Worm (Caenorhabditis elegans): ENCODE measurements around the gene F28G4.2.

F28G4.2 gene

ce11 chrV:16237223-16237622 lies 44.9 kb downstream of the F28G4.2 start, which contains the start of gene F21H7.5:
TSS of gene F21H7.5 (plus strand) at chrV:16237523.
- TF ChIP-seq nhr-12 (tag; optimal IDR thresholded peaks at IDR 0.05) = no peak
- no peak for TF ChIP-seq egl-5 (tag; optimal IDR thresholded peaks at IDR 0.05)
- no peak for TF ChIP-seq nhr-76 (tag; optimal IDR thresholded peaks at IDR 0.05)
- TF ChIP-seq aly-2 (tag; optimal IDR thresholded peaks at IDR 0.05) = no peak
- TF ChIP-seq ceh-28 (tag; optimal IDR thresholded peaks at IDR 0.05) = no peak
- no peak for TF ChIP-seq fkh-2 (tag; optimal IDR thresholded peaks at IDR 0.05)
- TF ChIP-seq nhr-23 (tag; optimal IDR thresholded peaks at IDR 0.05) = no peak
- no peak for TF ChIP-seq ztf-11 (tag; optimal IDR thresholded peaks at IDR 0.05)
- TF ChIP-seq nhr-237 (tag; optimal IDR thresholded peaks at IDR 0.05) = no peak
- no peak for TF ChIP-seq lin-15B (tag; optimal IDR thresholded peaks at IDR 0.05)
- TF ChIP-seq zag-1 (tag; optimal IDR thresholded peaks at IDR 0.05) = no peak
- TF ChIP-seq elt-3 (tag; optimal IDR thresholded peaks at IDR 0.05) = no peak
- no peak for TF ChIP-seq lin-39 (tag; optimal IDR thresholded peaks at IDR 0.05)
- no peak for TF ChIP-seq ceh-82 (tag; optimal IDR thresholded peaks at IDR 0.05)
- no peak for TF ChIP-seq daf-12 (tag; optimal IDR thresholded peaks at IDR 0.05)

ce11 chrV:16235647-16236046 lies 46.5 kb downstream of the F28G4.2 start, which contains the start of gene srh-98:
TSS of gene srh-98 (minus strand) at chrV:16235747.
- no peak for TF ChIP-seq ama-1 (optimal IDR thresholded peaks at IDR 0.05)
- no peak for TF ChIP-seq pqm-1 (tag; optimal IDR thresholded peaks at IDR 0.05)
- TF ChIP-seq elt-2 (tag; optimal IDR thresholded peaks at IDR 0.05) = no peak
- TF ChIP-seq nhr-25 (tag; optimal IDR thresholded peaks at IDR 0.05) = no peak
- no peak for TF ChIP-seq ztf-4 (tag; optimal IDR thresholded peaks at IDR 0.05)
- no peak for TF ChIP-seq eor-1 (tag; optimal IDR thresholded peaks at IDR 0.05)
- TF ChIP-seq mml-1 (tag; optimal IDR thresholded peaks at IDR 0.05) = no peak
- TF ChIP-seq ceh-82 (tag; optimal IDR thresholded peaks at IDR 0.05) = no peak
- no peak for TF ChIP-seq nhr-237 (tag; optimal IDR thresholded peaks at IDR 0.05)
- no peak for TF ChIP-seq ZK546.5 (tag; optimal IDR thresholded peaks at IDR 0.05)
- TF ChIP-seq snpc-4 (tag; optimal IDR thresholded peaks at IDR 0.05) = no peak
- no peak for TF ChIP-seq mdl-1 (tag; optimal IDR thresholded peaks at IDR 0.05)
- no peak for TF ChIP-seq lin-15B (tag; optimal IDR thresholded peaks at IDR 0.05)
- no peak for TF ChIP-seq elt-1 (tag; optimal IDR thresholded peaks at IDR 0.05)

- TF ChIP-seq nhr-28 (tag; optimal IDR thresholded peaks at IDR 0.05) (no peak), mml-1 (tag; optimal IDR thresholded peaks at IDR 0.05) (no peak), ama-1 (optimal IDR thresholded peaks at IDR 0.05) (no peak), sea-2 (GFP tag; optimal IDR thresholded peaks at IDR 0.05) (no peak), unc-39 (tag; optimal IDR thresholded peaks at IDR 0.05) (no peak), unc-62 (GFP tag; optimal IDR thresholded peaks at IDR 0.05) (no peak), ceh-28 (tag; optimal IDR thresholded peaks at IDR 0.05) (no peak), jun-1 (tag; optimal IDR thresholded peaks at IDR 0.05) (no peak), nhr-67 (tag; optimal IDR thresholded peaks at IDR 0.05) (no peak), daf-12 (tag; optimal IDR thresholded peaks at IDR 0.05) (no peak), nhr-12 (tag; optimal IDR thresholded peaks at IDR 0.05) (no peak), ceh-82 (tag; optimal IDR thresholded peaks at IDR 0.05) (no peak), ceh-16 (tag; optimal IDR thresholded peaks at IDR 0.05) (no peak), skn-1 (tag; optimal IDR thresholded peaks at IDR 0.05) (no peak), R02D3.7 (tag; optimal IDR thresholded peaks at IDR 0.05) (no peak), snpc-4 (tag; optimal IDR thresholded peaks at IDR 0.05) (no peak), nfya-1 (tag; optimal IDR thresholded peaks at IDR 0.05; ENCODE audit: insufficient read depth) (no peak), pha-4 (tag; optimal IDR thresholded peaks at IDR 0.05) (no peak), nhr-23 (tag; optimal IDR thresholded peaks at IDR 0.05) (no peak)
These were observed 47.0 kb downstream of the F28G4.2 start, which contains the start of gene F21H7.3 for ce11 chrV:16235135-16235534. TSS of gene F21H7.3 (minus strand) at chrV:16235235.

ce11 chrV:16233624-16234023 lies 48.5 kb downstream of the F28G4.2 start, which contains the start of gene clec-233:
TSS of gene clec-233 (plus strand) at chrV:16233924.
- TF ChIP-seq nhr-23 (tag; optimal IDR thresholded peaks at IDR 0.05) = no peak
- TF ChIP-seq egl-27 (tag; optimal IDR thresholded peaks at IDR 0.05) = no peak
- no peak for TF ChIP-seq nhr-237 (tag; optimal IDR thresholded peaks at IDR 0.05)
- no peak for TF ChIP-seq ceh-9 (tag; optimal IDR thresholded peaks at IDR 0.05)
- no peak for TF ChIP-seq nhr-43 (tag; optimal IDR thresholded peaks at IDR 0.05; ENCODE audit: poor library complexity, severe bottlenecking)
- TF ChIP-seq eor-1 (tag; optimal IDR thresholded peaks at IDR 0.05) = no peak
- TF ChIP-seq elt-2 (tag; optimal IDR thresholded peaks at IDR 0.05) = no peak
- no peak for TF ChIP-seq ceh-16 (tag; optimal IDR thresholded peaks at IDR 0.05)
- no peak for TF ChIP-seq ZK546.5 (tag; optimal IDR thresholded peaks at IDR 0.05)
- no peak for TF ChIP-seq unc-39 (tag; optimal IDR thresholded peaks at IDR 0.05)
- TF ChIP-seq pqm-1 (tag; optimal IDR thresholded peaks at IDR 0.05) = no peak
- no peak for TF ChIP-seq nhr-25 (tag; optimal IDR thresholded peaks at IDR 0.05)
- TF ChIP-seq aly-2 (tag; optimal IDR thresholded peaks at IDR 0.05) = no peak
